Fruit fly (Drosophila melanogaster): ENCODE data around the gene CG32425.

The CG32425 gene

dm6 chr3L:20497124-20497996 lies at the start of gene CG32425:
Gene CG32425 (plus strand): TSS chr3L:20497323.
- TF ChIP-seq CG17801 (GFP tag; optimal IDR thresholded peaks at IDR 0.05; ENCODE audit: partially characterized antibody) = no peak

- no peak for TF ChIP-seq CG17801 (GFP tag; optimal IDR thresholded peaks at IDR 0.05; ENCODE audit: partially characterized antibody)
These were observed 49.8 kb upstream of the CG32425 start for dm6 chr3L:20447337-20447736.

dm6 chr3L:20447957-20448356 lies 49.2 kb upstream of the CG32425 start:
- TF ChIP-seq CG17801 (GFP tag; optimal IDR thresholded peaks at IDR 0.05; ENCODE audit: partially characterized antibody) = no peak

- no peak for TF ChIP-seq CG17801 (GFP tag; optimal IDR thresholded peaks at IDR 0.05; ENCODE audit: partially characterized antibody)
These were observed 48.4 kb upstream of the CG32425 start for dm6 chr3L:20448773-20449172.

dm6 chr3L:20452813-20453682 lies 44.1 kb upstream of the CG32425 start, which contains the start of gene CG5199:
Gene CG5199 (minus strand): TSS chr3L:20452864.
- peak; percentile 67 for TF ChIP-seq CG17801 (GFP tag; optimal IDR thresholded peaks at IDR 0.05; ENCODE audit: partially characterized antibody)

dm6 chr3L:20460383-20460782 lies 36.7 kb upstream of the CG32425 start, which contains the start of gene mag:
Gene mag (plus strand): TSS chr3L:20460683.
- TF ChIP-seq CG17801 (GFP tag; optimal IDR thresholded peaks at IDR 0.05; ENCODE audit: partially characterized antibody) = no peak

- no peak for TF ChIP-seq CG17801 (GFP tag; optimal IDR thresholded peaks at IDR 0.05; ENCODE audit: partially characterized antibody)
These were observed 34.7 kb upstream of the CG32425 start for dm6 chr3L:20462391-20462790.

dm6 chr3L:20464677-20465076 lies 32.4 kb upstream of the CG32425 start, which contains the start of gene atk:
Gene atk (minus strand): TSS chr3L:20464862.
- no peak for TF ChIP-seq CG17801 (GFP tag; optimal IDR thresholded peaks at IDR 0.05; ENCODE audit: partially characterized antibody)

- no peak for TF ChIP-seq CG17801 (GFP tag; optimal IDR thresholded peaks at IDR 0.05; ENCODE audit: partially characterized antibody)
These were observed 31.2 kb upstream of the CG32425 start, which contains the start of gene CG42764 for dm6 chr3L:20465941-20466340. Gene CG42764 (minus strand): TSS chr3L:20466041.

- TF ChIP-seq CG17801 (GFP tag; optimal IDR thresholded peaks at IDR 0.05; ENCODE audit: partially characterized antibody) = no peak
These were observed 30.5 kb upstream of the CG32425 start, which contains the start of gene Tdh for dm6 chr3L:20466599-20466998. Gene Tdh (plus strand): TSS chr3L:20466944.

- no peak for TF ChIP-seq CG17801 (GFP tag; optimal IDR thresholded peaks at IDR 0.05; ENCODE audit: partially characterized antibody)
These were observed 29.7 kb upstream of the CG32425 start for dm6 chr3L:20467433-20467832.

- peak; percentile 2 for TF ChIP-seq CG17801 (GFP tag; optimal IDR thresholded peaks at IDR 0.05; ENCODE audit: partially characterized antibody)
These were observed 26.1 kb upstream of the CG32425 start for dm6 chr3L:20470991-20471498.

- no peak for TF ChIP-seq CG17801 (GFP tag; optimal IDR thresholded peaks at IDR 0.05; ENCODE audit: partially characterized antibody)
These were observed 25.4 kb upstream of the CG32425 start for dm6 chr3L:20471499-20472313.

dm6 chr3L:20472607-20473006 lies 24.5 kb upstream of the CG32425 start:
- TF ChIP-seq CG17801 (GFP tag; optimal IDR thresholded peaks at IDR 0.05; ENCODE audit: partially characterized antibody) = no peak
